Worm (Caenorhabditis elegans) whole organism, L2 larva: Measurements from ENCODE around the gene abu-13.

Experiments
- C34F6.9 ChIP-seq: fragments of 150-350 bp; optimal IDR thresholded peaks from 2 replicates; lab custom pipeline; 2014; ENCODE audit warnings: missing biosample characterization, missing genetic modification characterization
- R02D3.7 ChIP-seq: fragments of 150-350 bp; optimal IDR thresholded peaks from 2 replicates; lab custom pipeline; 2014; ENCODE audit warnings: missing biosample characterization, missing genetic modification characterization
- Y55F3AM.14 ChIP-seq: fragments of 200-800 bp; sonication (Bioruptor generic); optimal IDR thresholded peaks from 2 replicates; lab custom pipeline; 2018; ENCODE audit warnings: mild to moderate bottlenecking, missing genetic modification characterization, missing compliant biosample characterization
- ZK546.5 ChIP-seq: sonication (generic microtip); optimal IDR thresholded peaks from 2 replicates; lab custom pipeline; 2017; ENCODE audit warnings: missing biosample characterization, missing genetic modification characterization
- alr-1 ChIP-seq: fragments of 150-350 bp; optimal IDR thresholded peaks from 2 replicates; lab custom pipeline; 2014; ENCODE audit warnings: missing biosample characterization, missing genetic modification characterization
- aly-2 ChIP-seq: fragments of 150-350 bp; optimal IDR thresholded peaks from 2 replicates; lab custom pipeline; 2014; ENCODE audit warnings: missing biosample characterization, missing genetic modification characterization
- ama-1 ChIP-seq: fragments of 150-350 bp; optimal IDR thresholded peaks from 2 replicates; lab custom pipeline; 2018; ENCODE audit warnings: inconsistent platforms
- blmp-1 ChIP-seq: sonication (generic microtip); optimal IDR thresholded peaks from 2 replicates; lab custom pipeline; 2017; ENCODE audit warnings: missing genetic modification characterization, mild to moderate bottlenecking, missing compliant biosample characterization, antibody characterized with exemption, moderate library complexity; ENCODE audit not compliant: insufficient read depth
- ceh-16 ChIP-seq: fragments of 150-350 bp; optimal IDR thresholded peaks from 2 replicates; lab custom pipeline; 2014; ENCODE audit warnings: missing biosample characterization, missing genetic modification characterization
- ceh-82 ChIP-seq: fragments of 150-350 bp; optimal IDR thresholded peaks from 2 replicates; lab custom pipeline; 2014; ENCODE audit warnings: missing biosample characterization, missing genetic modification characterization
- egl-27 ChIP-seq: sonication (generic microtip); optimal IDR thresholded peaks from 3 replicates; lab custom pipeline; 2017; ENCODE audit warnings: missing biosample characterization, missing genetic modification reagents, missing genetic modification characterization
- elt-1 ChIP-seq: fragments of 150-350 bp; optimal IDR thresholded peaks from 2 replicates; lab custom pipeline; 2014; ENCODE audit warnings: missing biosample characterization, missing genetic modification characterization
- lin-11 ChIP-seq: fragments of 150-350 bp; sonication (generic microtip); optimal IDR thresholded peaks from 2 replicates; lab custom pipeline; 2014; ENCODE audit warnings: missing biosample characterization, missing genetic modification characterization, inconsistent platforms, mixed read lengths
- lin-13 ChIP-seq: fragments of 150-350 bp; optimal IDR thresholded peaks from 2 replicates; lab custom pipeline; 2014; ENCODE audit warnings: missing biosample characterization, missing genetic modification reagents, missing genetic modification characterization
- lsy-2 ChIP-seq, 2 experiments: fragments of 150-350 bp in 1 of 2; sonication (generic microtip) in 1 of 2; optimal IDR thresholded peaks; 2 replicates each; lab custom pipeline; 2014 to 2017; ENCODE audit warnings: missing biosample characterization in 2 of 2, missing genetic modification characterization in 2 of 2
- mab-5 ChIP-seq: fragments of 150-350 bp; optimal IDR thresholded peaks from 2 replicates; lab custom pipeline; 2014; ENCODE audit warnings: missing biosample characterization, missing genetic modification characterization
- mbf-1 ChIP-seq: sonication (generic microtip); optimal IDR thresholded peaks from 2 replicates; lab custom pipeline; 2017; ENCODE audit warnings: missing biosample characterization, missing genetic modification characterization
- mdl-1 ChIP-seq, 2 experiments: fragments of 150-350 bp in 1 of 2; sonication (generic microtip) in 1 of 2; optimal IDR thresholded peaks; 2 replicates each; lab custom pipeline; 2017; ENCODE audit warnings: missing biosample characterization in 2 of 2, missing genetic modification characterization in 2 of 2
- nhr-10 ChIP-seq: sonication (generic microtip); optimal IDR thresholded peaks from 2 replicates; lab custom pipeline; 2017; ENCODE audit warnings: missing biosample characterization, missing genetic modification characterization
- nhr-11 ChIP-seq: fragments of 150-350 bp; optimal IDR thresholded peaks from 2 replicates; lab custom pipeline; 2014; ENCODE audit warnings: missing biosample characterization, missing genetic modification characterization
- nhr-12 ChIP-seq: fragments of 150-350 bp; optimal IDR thresholded peaks from 2 replicates; lab custom pipeline; 2014; ENCODE audit warnings: missing biosample characterization, missing genetic modification characterization
- nhr-129 ChIP-seq: fragments of 150-350 bp; optimal IDR thresholded peaks from 2 replicates; lab custom pipeline; 2014; ENCODE audit warnings: missing biosample characterization, missing genetic modification characterization
- nhr-23 ChIP-seq: fragments of 150-350 bp; optimal IDR thresholded peaks from 2 replicates; lab custom pipeline; 2014; ENCODE audit warnings: missing biosample characterization, missing genetic modification reagents, missing genetic modification characterization
- nhr-237 ChIP-seq: fragments of 150-350 bp; optimal IDR thresholded peaks from 2 replicates; lab custom pipeline; 2014; ENCODE audit warnings: missing biosample characterization, missing genetic modification characterization
- nhr-25 ChIP-seq: fragments of 150-350 bp; sonication (generic microtip); optimal IDR thresholded peaks from 3 replicates; lab custom pipeline; 2014; ENCODE audit warnings: missing biosample characterization, missing genetic modification characterization
- nhr-77 ChIP-seq: fragments of 150-350 bp; optimal IDR thresholded peaks from 2 replicates; lab custom pipeline; 2014; ENCODE audit warnings: missing biosample characterization, missing genetic modification characterization
- peb-1 ChIP-seq: fragments of 150-350 bp; optimal IDR thresholded peaks from 2 replicates; lab custom pipeline; 2014; ENCODE audit warnings: missing biosample characterization, missing genetic modification characterization
- sem-4 ChIP-seq: fragments of 150-350 bp; optimal IDR thresholded peaks from 2 replicates; lab custom pipeline; 2014; ENCODE audit warnings: missing biosample characterization, missing genetic modification reagents, missing genetic modification characterization
- sma-3 ChIP-seq: sonication (generic microtip); optimal IDR thresholded peaks from 2 replicates; lab custom pipeline; 2016; ENCODE audit warnings: missing genetic modification reagents, missing genetic modification characterization, missing compliant biosample characterization
- sma-9 ChIP-seq, 2 experiments: fragments of 150-350 bp in 1 of 2; sonication (generic microtip) in 1 of 2; optimal IDR thresholded peaks; 2 replicates each; lab custom pipeline; 2014 to 2016; ENCODE audit warnings: missing genetic modification characterization in 2 of 2, mild to moderate bottlenecking in 1 of 2, missing biosample characterization in 1 of 2, missing compliant biosample characterization in 1 of 2, missing genetic modification reagents in 1 of 2, moderate library complexity in 1 of 2
- snpc-4 ChIP-seq: fragments of 150-350 bp; optimal IDR thresholded peaks from 2 replicates; lab custom pipeline; 2014; ENCODE audit warnings: missing biosample characterization, missing genetic modification characterization
- unc-55 ChIP-seq: fragments of 150-350 bp; sonication (generic microtip); optimal IDR thresholded peaks from 3 replicates; lab custom pipeline; 2014; ENCODE audit warnings: missing biosample characterization, missing genetic modification reagents, missing genetic modification characterization
- zag-1 ChIP-seq: fragments of 150-350 bp; optimal IDR thresholded peaks from 2 replicates; lab custom pipeline; 2014; ENCODE audit warnings: missing biosample characterization, missing genetic modification characterization
- ztf-1 ChIP-seq: fragments of 200-800 bp; sonication (Bioruptor generic); conservative IDR thresholded peaks from 2 replicates; pipeline ENCODE4 v1.3.6; 2022; ENCODE audit warnings: missing genetic modification characterization, missing compliant biosample characterization
- ztf-11 ChIP-seq: sonication (generic microtip); optimal IDR thresholded peaks from 2 replicates; lab custom pipeline; 2017; ENCODE audit warnings: missing biosample characterization, missing genetic modification characterization
- ztf-4 ChIP-seq: fragments of 150-350 bp; optimal IDR thresholded peaks from 2 replicates; lab custom pipeline; 2014; ENCODE audit warnings: missing biosample characterization, missing genetic modification characterization

Gene abu-13

ce11 chrIII:6961167-6961566, 15.5 kb upstream of the abu-13 start (continued):
- TF ChIP-seq alr-1 (no peak), peb-1 (no peak), mdl-1 (tag; optimal IDR thresholded peaks at IDR 0.05; lab: Kevin White, UChicago) (no peak)

ce11 chrIII:6958674-6959241, 13.1 kb upstream of the abu-13 start:
- TF ChIP-seq aly-2 (no peak), ama-1 (lab: Kevin White, UChicago) (no peak), mab-5 (tag; lab: Kevin White, UChicago) (no peak), egl-27 (tag; lab: Kevin White, UChicago) (no peak), ceh-16 (tag; lab: Kevin White, UChicago) (no peak), zag-1 (no peak), ztf-1 (GFP tag; lab: Robert Waterston, UW) (no peak), sem-4 (no peak), R02D3.7 (no peak), nhr-129 (tag; lab: Kevin White, UChicago) (no peak), ZK546.5 (no peak), nhr-77 (tag; lab: Kevin White, UChicago) (no peak), ztf-11 (no peak), sma-3 (no peak), lsy-2 (tag; optimal IDR thresholded peaks at IDR 0.05; lab: Kevin White, UChicago) (no peak), lin-13 (no peak), nhr-10 (tag; lab: Kevin White, UChicago) (no peak), nhr-23 (no peak), unc-55 (GFP tag; lab: Kevin White, UChicago) (no peak)

- no peak for TF ChIP-seq ceh-82
- TF ChIP-seq lin-11: no peak
- no peak for TF ChIP-seq Y55F3AM.14 (GFP tag; lab: Kevin White, UChicago)
- TF ChIP-seq ztf-11: no peak
- TF ChIP-seq nhr-10 (tag; lab: Kevin White, UChicago): no peak
- TF ChIP-seq blmp-1 (tag; lab: Kevin White, UChicago): no peak
- no peak for TF ChIP-seq alr-1
- TF ChIP-seq unc-55 (GFP tag; lab: Kevin White, UChicago): no peak
- no peak for TF ChIP-seq lin-13
- TF ChIP-seq elt-1 (tag; lab: Kevin White, UChicago): no peak
- no peak for TF ChIP-seq R02D3.7
- TF ChIP-seq ztf-1 (GFP tag; lab: Robert Waterston, UW): no peak
- no peak for TF ChIP-seq nhr-12 (tag; lab: Kevin White, UChicago)
- TF ChIP-seq mbf-1 (tag; lab: Kevin White, UChicago): no peak
- no peak for TF ChIP-seq nhr-25 (tag; lab: Kevin White, UChicago)
- no peak for TF ChIP-seq snpc-4 (tag; lab: Kevin White, UChicago)
- TF ChIP-seq, all 48 proteins: peak for 0
Measured at ce11 chrIII:6955766-6956165, 10.1 kb upstream of the abu-13 start.

ce11 chrIII:6953978-6954377, 8.3 kb upstream of the abu-13 start:
- TF ChIP-seq ceh-16 (tag; lab: Kevin White, UChicago) (no peak), ztf-11 (no peak), unc-55 (GFP tag; lab: Kevin White, UChicago) (no peak), ztf-1 (GFP tag; lab: Robert Waterston, UW) (no peak), sma-9 (GFP tag; optimal IDR thresholded peaks at IDR 0.05; lab: Kevin White, UChicago) (no peak), sma-9 (tag; optimal IDR thresholded peaks at IDR 0.05; lab: Kevin White, UChicago) (no peak), lin-11 (no peak), nhr-11 (tag; lab: Kevin White, UChicago) (no peak), egl-27 (tag; lab: Kevin White, UChicago) (no peak), nhr-10 (tag; lab: Kevin White, UChicago) (no peak), nhr-237 (tag; lab: Kevin White, UChicago) (no peak)
- TF ChIP-seq, all 48 proteins: peak for 0

ce11 chrIII:6953373-6953772, 7.7 kb upstream of the abu-13 start:
- no peak for TF ChIP-seq nhr-77 (tag; lab: Kevin White, UChicago)
- no peak for TF ChIP-seq C34F6.9 (tag; lab: Kevin White, UChicago)
- TF ChIP-seq ztf-4: no peak
- TF ChIP-seq ama-1 (lab: Kevin White, UChicago): no peak
- no peak for TF ChIP-seq ztf-11
